Fruit fly (Drosophila melanogaster): ENCODE data around the gene Takl1.
A peak's percentile ranks its signal among the peaks of the same experiment; 100 is the strongest.

The Takl1 gene

dm6 chr3R:20772543-20772942 is at the start of gene Takl1:
Gene Takl1 (minus strand): TSS chr3R:20772601.
- TF ChIP-seq CG17801 (GFP tag; optimal IDR thresholded peaks at IDR 0.05; ENCODE audit: partially characterized antibody): no peak

dm6 chr3R:20821815-20822375 is 49.5 kb upstream of the Takl1 start, which contains the start of the genes CG17271 and RpS20:
Gene CG17271 (minus strand): TSS chr3R:20821848.
Gene RpS20 (plus strand): TSS chr3R:20822181.
- peak; percentile 18 for TF ChIP-seq CG17801 (GFP tag; optimal IDR thresholded peaks at IDR 0.05; ENCODE audit: partially characterized antibody)

DNA sequence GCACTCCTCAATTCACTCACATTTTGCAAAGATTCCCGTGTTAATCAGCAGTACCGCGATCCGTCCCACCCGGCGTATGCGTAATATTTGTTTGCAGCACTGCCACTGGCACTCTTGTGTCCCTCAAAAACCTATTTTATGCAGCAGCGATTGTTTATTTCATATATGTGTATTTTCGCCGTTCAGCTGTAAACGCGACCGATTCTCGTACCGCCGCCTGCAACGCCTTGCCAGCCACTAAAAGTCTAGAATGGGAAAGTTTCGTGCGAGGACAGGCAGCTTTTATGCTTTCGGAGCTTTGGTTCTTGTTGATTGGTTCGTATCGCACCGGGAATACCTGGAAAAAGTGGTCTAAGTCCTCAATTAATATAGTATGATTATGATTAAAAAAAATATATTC is 46.3 kb upstream of the Takl1 start, which contains the start of gene CG17270:
Gene CG17270, minus strand, starts transcription at position 241 of the 400 bp plus-strand sequence.
- TF ChIP-seq CG17801 (GFP tag; optimal IDR thresholded peaks at IDR 0.05; ENCODE audit: partially characterized antibody): no peak

DNA sequence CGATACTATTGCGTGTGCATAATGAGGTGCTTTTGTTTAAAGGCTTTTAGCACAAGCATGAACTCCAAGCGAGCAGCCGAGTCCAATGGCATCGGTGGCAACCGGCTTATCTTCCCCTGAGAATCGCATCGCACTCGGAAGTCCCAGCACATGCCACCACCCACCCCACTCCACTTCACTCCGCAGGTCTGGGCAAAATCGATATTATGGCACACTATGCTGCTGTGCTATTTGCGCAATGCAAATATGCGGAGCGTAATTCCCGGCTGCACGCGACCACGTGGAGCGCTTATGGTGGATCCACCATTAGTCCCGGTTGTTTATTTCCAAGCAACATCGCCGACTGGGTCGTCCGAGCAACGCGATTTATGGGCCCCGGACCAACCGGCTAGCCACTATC is 45.8 kb upstream of the Takl1 start:
- TF ChIP-seq CG17801 (GFP tag; optimal IDR thresholded peaks at IDR 0.05; ENCODE audit: partially characterized antibody): no peak

- TF ChIP-seq CG17801 (GFP tag; optimal IDR thresholded peaks at IDR 0.05; ENCODE audit: partially characterized antibody): no peak
These were observed 43.6 kb upstream of the Takl1 start, which contains the start of gene Fancd2 for dm6 chr3R:20816008-20816407. Gene Fancd2 (minus strand): TSS chr3R:20816190.

DNA sequence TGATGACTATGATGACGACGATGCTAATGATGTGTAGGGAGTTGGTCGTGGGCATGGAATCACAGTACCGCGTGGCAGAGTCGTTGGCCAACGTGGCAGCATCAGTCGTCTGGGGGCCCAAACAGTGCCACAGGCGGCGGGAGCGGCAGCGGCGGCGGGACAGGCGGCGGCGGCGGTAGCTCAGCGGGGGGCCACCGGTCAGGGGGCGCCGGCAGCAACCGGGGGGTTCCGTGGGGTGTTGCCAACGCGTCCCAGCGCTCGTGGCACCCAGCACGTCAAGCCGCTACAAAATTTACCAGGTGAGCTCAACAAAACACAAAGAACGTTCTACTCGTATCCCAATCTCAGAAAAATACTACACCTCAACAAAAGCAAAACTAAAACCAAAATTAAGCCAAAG is 29.9 kb upstream of the Takl1 start:
- no peak for TF ChIP-seq CG17801 (GFP tag; optimal IDR thresholded peaks at IDR 0.05; ENCODE audit: partially characterized antibody)

- no peak for TF ChIP-seq CG17801 (GFP tag; optimal IDR thresholded peaks at IDR 0.05; ENCODE audit: partially characterized antibody)
These were observed 24.5 kb upstream of the Takl1 start for dm6 chr3R:20796949-20797348.

DNA sequence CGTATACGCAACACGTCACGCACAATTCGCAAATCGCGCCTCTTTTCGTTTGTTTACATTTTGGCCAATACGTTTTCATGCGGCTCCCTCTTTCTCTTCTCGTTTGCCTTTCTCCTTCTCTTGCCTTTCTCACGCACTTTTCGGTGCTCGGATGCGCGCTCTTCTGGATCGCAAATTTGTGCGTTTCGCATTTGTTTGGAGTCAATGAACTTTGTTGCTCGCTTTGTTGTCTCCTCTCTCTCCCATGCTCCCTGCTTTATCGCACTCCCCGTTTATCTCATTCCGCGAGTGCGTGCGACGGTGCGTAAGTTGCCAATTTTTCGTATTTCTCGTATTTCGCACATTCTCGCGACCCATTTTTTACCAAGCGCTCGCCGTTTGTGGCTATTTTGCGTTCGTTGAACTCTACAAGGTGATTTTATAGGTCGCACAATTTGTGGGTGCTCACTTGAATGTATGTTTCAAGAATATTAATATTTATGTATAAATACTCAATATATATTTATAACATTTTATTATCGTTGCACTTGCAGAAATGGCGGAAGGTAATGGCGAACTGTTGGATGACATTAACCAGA is 18.9 kb upstream of the Takl1 start:
- TF ChIP-seq CG17801 (GFP tag; optimal IDR thresholded peaks at IDR 0.05; ENCODE audit: partially characterized antibody): no peak

DNA sequence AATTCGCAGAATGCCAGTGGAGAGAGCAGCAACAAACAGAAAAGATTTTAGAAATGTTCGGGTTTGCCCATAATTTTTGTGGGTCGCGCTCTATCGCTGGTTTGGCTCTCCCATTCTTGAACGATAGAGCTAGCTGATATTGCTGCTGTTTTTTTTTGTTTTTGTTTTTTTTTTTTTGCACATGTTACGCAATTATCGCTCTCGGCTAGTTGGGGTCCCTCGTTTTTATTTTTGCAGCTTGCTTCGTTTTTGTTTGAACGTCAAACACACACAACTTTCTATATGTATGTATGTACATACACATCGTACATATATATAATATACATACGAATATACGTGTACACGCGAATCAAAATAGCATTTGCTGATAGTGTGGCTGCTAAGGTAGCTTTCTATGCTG is 18.0 kb upstream of the Takl1 start:
- no peak for TF ChIP-seq CG17801 (GFP tag; optimal IDR thresholded peaks at IDR 0.05; ENCODE audit: partially characterized antibody)

DNA sequence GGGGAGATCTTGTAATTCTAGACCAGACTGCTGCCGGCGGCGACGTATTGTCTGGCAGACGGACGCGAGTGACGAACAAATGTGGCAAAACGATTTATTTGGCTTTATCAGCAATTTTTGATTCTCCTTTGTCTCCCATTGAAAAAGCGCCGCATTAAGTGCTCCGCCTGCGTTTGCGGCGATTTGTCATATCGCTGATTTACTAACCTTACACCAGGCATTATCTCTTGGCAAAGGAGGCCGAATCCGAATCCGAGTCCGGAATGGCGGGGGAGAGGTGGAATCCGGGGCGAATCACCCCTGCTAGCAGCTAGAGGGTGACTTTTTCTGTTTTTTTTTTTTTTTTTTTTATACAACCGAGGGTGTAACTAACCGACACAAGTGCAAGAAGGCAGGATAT is 16.2 kb upstream of the Takl1 start:
- TF ChIP-seq CG17801 (GFP tag; optimal IDR thresholded peaks at IDR 0.05; ENCODE audit: partially characterized antibody): no peak

- no peak for TF ChIP-seq CG17801 (GFP tag; optimal IDR thresholded peaks at IDR 0.05; ENCODE audit: partially characterized antibody)
These were observed 12.3 kb upstream of the Takl1 start for dm6 chr3R:20784436-20785368.

dm6 chr3R:20783714-20784435 is 11.5 kb upstream of the Takl1 start:
- TF ChIP-seq CG17801 (GFP tag; optimal IDR thresholded peaks at IDR 0.05; ENCODE audit: partially characterized antibody): no peak

DNA sequence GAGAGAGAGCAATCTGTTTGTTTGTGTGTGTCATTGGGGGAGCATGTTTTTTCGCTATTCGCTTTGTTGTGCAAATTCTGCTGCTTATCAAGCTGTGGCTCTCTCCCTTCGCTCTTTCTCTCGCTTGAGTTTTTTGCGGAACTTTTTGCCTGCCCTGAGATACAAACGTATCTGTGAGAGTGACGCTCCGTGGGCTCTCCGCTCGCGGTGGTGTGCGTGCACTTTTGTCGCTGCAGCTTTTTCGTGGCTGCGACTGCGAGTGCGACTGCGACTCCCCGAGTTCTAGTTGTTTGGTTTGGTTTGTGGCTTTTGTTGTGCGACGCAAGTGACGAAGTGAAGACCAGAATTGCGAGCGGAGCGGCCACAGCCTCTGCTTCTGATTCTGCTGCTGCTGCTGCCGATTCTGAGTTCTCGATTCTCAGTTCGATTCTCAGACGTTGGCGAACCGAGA is 10.3 kb upstream of the Takl1 start:
- TF ChIP-seq CG17801 (GFP tag; optimal IDR thresholded peaks at IDR 0.05; ENCODE audit: partially characterized antibody): peak; percentile 96

DNA sequence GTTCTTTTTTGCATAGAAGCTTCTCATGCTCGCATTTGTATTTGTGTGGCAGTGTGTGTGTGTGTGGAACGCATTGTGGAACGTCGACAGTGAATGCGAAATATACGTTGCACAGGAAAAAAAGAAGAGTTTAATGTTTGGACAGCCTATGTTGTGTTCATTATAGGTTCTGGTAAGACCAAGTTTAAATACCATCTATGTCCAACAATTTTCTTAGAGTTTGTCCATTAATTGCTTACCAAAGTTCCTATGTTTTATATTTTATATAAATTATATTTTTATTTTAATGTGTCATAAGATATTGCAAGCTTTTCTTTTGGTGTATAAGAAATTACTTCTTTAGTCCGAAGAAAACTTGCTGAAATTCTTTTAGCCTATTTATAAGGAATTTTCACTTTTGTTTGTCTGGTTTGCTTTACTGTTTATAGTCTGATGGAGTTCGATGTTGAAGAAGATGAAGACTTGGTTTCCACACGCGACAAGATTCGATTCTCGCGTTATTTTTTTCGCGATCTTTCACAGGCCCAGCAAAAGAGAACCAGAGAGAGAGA is 9.8 kb upstream of the Takl1 start:
- no peak for TF ChIP-seq CG17801 (GFP tag; optimal IDR thresholded peaks at IDR 0.05; ENCODE audit: partially characterized antibody)

DNA sequence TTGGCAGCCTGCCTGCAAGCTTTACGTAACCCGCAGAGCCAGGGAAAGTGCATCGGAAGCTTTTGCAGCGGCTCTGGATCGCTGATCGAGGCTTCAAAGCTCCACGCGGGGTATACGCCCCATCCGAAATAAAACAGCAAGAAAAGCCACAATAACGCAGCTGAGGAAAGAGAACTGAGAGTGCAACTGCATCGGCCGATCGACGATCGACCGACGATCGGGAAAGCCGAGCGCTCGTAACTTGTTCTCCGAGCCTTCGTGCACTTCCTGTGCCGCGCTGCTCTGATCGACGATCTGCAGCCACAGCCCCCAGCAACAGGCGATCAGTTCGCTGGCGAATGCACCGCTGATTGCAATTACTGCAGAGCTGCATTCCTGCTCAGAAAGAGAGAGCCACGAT is 7.6 kb upstream of the Takl1 start:
- peak; percentile 50 for TF ChIP-seq CG17801 (GFP tag; optimal IDR thresholded peaks at IDR 0.05; ENCODE audit: partially characterized antibody)

Measured in ovary, adult (tissue).